Worm (Caenorhabditis elegans): ENCODE data around the gene cutl-25.
"Not testable (repeated sequence)": the region's sequence is repeated elsewhere in the genome, so short reads cannot be mapped to it uniquely, and the experiment has no call there.

DNA sequence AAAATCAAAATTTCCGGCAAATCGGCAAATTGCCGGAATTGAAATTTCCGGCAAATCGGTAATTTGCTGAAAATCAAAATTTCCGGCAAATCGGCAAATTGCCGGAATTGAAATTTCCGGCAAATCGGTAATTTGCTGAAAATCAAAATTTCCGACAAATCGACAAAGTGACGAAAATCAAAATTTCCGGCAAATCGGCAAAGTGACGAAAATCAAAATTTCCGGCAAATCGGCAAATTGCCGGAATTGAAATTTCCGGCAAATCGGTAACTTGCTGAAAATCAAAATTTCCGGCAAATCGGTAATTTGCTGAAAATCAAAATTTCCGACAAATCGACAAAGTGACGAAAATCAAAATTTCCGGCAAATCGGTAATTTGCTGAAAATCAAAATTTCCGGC is 35.3 kb downstream of the cutl-25 start:
- TF ChIP-seq nhr-28, lin-15B, lin-39 (tag; optimal IDR thresholded peaks at IDR 0.05): not testable (repeated sequence)

Measured in whole organism, L4 larva.